Fruit fly (Drosophila melanogaster) whole organism, embryonic: ENCODE results near the gene gro.

Experiments
- Ada2b ChIP-seq: fragments of 200-800 bp; sonication (Bioruptor generic); IDR thresholded peaks from 2 replicates; pipeline ENCODE4 v1.3.6; 2022; ENCODE audit warnings: missing biosample characterization, missing genetic modification characterization
- Aef1 ChIP-seq: fragments of 200-800 bp; sonication (Bioruptor generic); IDR thresholded peaks from 3 replicates; pipeline ENCODE4 v1.3.6; 2022; ENCODE audit warnings: missing biosample characterization, missing genetic modification characterization
- Atf3 ChIP-seq: fragments of 200-800 bp; sonication (Bioruptor generic); optimal IDR thresholded peaks from 3 replicates; lab custom pipeline; 2016; ENCODE audit warnings: missing biosample characterization, missing genetic modification characterization
- Bgb ChIP-seq: fragments of 200-800 bp; sonication (Bioruptor generic); IDR thresholded peaks from 2 replicates; pipeline ENCODE4 v1.3.6; 2022; ENCODE audit warnings: missing biosample characterization, missing genetic modification characterization; ENCODE audit not compliant: partially characterized antibody
- CG11093 ChIP-seq: fragments of 200-800 bp; sonication (Bioruptor generic); IDR thresholded peaks from 3 replicates; pipeline ENCODE4 v1.3.6; 2022; ENCODE audit warnings: missing biosample characterization, missing genetic modification characterization
- CG12219 ChIP-seq: fragments of 200-800 bp; sonication (Bioruptor generic); optimal IDR thresholded peaks from 3 replicates; lab custom pipeline; 2018; ENCODE audit warnings: missing biosample characterization, mild to moderate bottlenecking, missing genetic modification characterization
- CG13296 ChIP-seq: fragments of 200-800 bp; sonication (Bioruptor generic); optimal IDR thresholded peaks from 3 replicates; lab custom pipeline; 2018; ENCODE audit warnings: missing biosample characterization, mild to moderate bottlenecking, missing genetic modification characterization
- CG14667 ChIP-seq: fragments of 200-800 bp; sonication (Bioruptor generic); IDR thresholded peaks from 2 replicates; pipeline ENCODE4 v1.3.6; 2022; ENCODE audit warnings: missing biosample characterization, missing genetic modification characterization
- CG15011 ChIP-seq: fragments of 200-800 bp; sonication (Bioruptor generic); optimal IDR thresholded peaks from 3 replicates; lab custom pipeline; 2018; ENCODE audit warnings: missing biosample characterization, mild to moderate bottlenecking, missing genetic modification characterization
- CG1529 ChIP-seq: fragments of 200-800 bp; sonication (Bioruptor generic); optimal IDR thresholded peaks from 3 replicates; lab custom pipeline; 2018; ENCODE audit warnings: missing biosample characterization, missing genetic modification characterization
- CG15601 ChIP-seq: fragments of 200-800 bp; sonication (Bioruptor generic); optimal IDR thresholded peaks from 3 replicates; lab custom pipeline; 2019; ENCODE audit warnings: missing biosample characterization, mild to moderate bottlenecking, missing genetic modification characterization, moderate library complexity
- CG16813 ChIP-seq: fragments of 200-800 bp; sonication (Bioruptor generic); IDR thresholded peaks from 3 replicates; pipeline ENCODE4 v1.3.6; 2022; ENCODE audit warnings: missing biosample characterization, missing genetic modification characterization; ENCODE audit not compliant: partially characterized antibody
- CG17186 ChIP-seq: fragments of 200-800 bp; sonication (Bioruptor generic); optimal IDR thresholded peaks from 3 replicates; lab custom pipeline; 2017; ENCODE audit warnings: missing biosample characterization, missing genetic modification reagents, missing genetic modification characterization
- CG17328 ChIP-seq: fragments of 200-800 bp; sonication (Bioruptor generic); IDR thresholded peaks from 2 replicates; pipeline ENCODE4 v1.3.6; 2022; ENCODE audit warnings: missing biosample characterization, missing genetic modification characterization
- CG2875 ChIP-seq: fragments of 200-800 bp; sonication (Bioruptor generic); optimal IDR thresholded peaks from 2 replicates; lab custom pipeline; 2017; ENCODE audit warnings: missing biosample characterization, mild to moderate bottlenecking, missing genetic modification characterization, missing genetic modification reagents
- CG31388 ChIP-seq: fragments of 200-800 bp; sonication (Bioruptor generic); optimal IDR thresholded peaks from 2 replicates; lab custom pipeline; 2016; ENCODE audit warnings: missing biosample characterization, missing genetic modification characterization
- CG4617 ChIP-seq: fragments of 200-800 bp; sonication (Bioruptor generic); optimal IDR thresholded peaks from 3 replicates; lab custom pipeline; 2016; ENCODE audit warnings: missing biosample characterization, missing genetic modification characterization, borderline replicate concordance
- CG5180 ChIP-seq: fragments of 200-800 bp; sonication (Bioruptor generic); optimal IDR thresholded peaks from 3 replicates; lab custom pipeline; 2017; ENCODE audit warnings: missing biosample characterization, missing genetic modification characterization, mild to moderate bottlenecking, moderate library complexity, missing genetic modification reagents
- CG9609 ChIP-seq: fragments of 200-800 bp; sonication (Bioruptor generic); optimal IDR thresholded peaks from 3 replicates; lab custom pipeline; 2016; ENCODE audit warnings: missing biosample characterization, missing genetic modification characterization
- D ChIP-seq, 2 experiments: fragments of 200-800 bp in 1 of 2; fragments of >200 bp in 1 of 2; sonication (Bioruptor generic) in 1 of 2; optimal IDR thresholded peaks; 2 replicates in 1 of 2; 3 replicates in 1 of 2; lab custom pipeline; 2017; ENCODE audit warnings: mild to moderate bottlenecking in 1 of 2, missing biosample characterization in 1 of 2, missing genetic modification characterization in 1 of 2, missing genetic modification reagents in 1 of 2
- Dek ChIP-seq: fragments of 200-800 bp; sonication (Bioruptor generic); optimal IDR thresholded peaks from 3 replicates; lab custom pipeline; 2019; ENCODE audit warnings: missing biosample characterization, mild to moderate bottlenecking, missing genetic modification characterization, moderate library complexity
- Eip74EF ChIP-seq, 2 experiments: fragments of 200-800 bp in 1 of 2; fragments of >200 bp in 1 of 2; sonication (Bioruptor generic) in 1 of 2; optimal IDR thresholded peaks; 2 replicates each; lab custom pipeline; 2017 to 2019; ENCODE audit warnings: missing biosample characterization in 2 of 2, missing genetic modification characterization in 2 of 2, mild to moderate bottlenecking in 1 of 2, moderate library complexity in 1 of 2
- Fer1 ChIP-seq: fragments of 200-800 bp; sonication (Bioruptor generic); optimal IDR thresholded peaks from 2 replicates; lab custom pipeline; 2017; ENCODE audit warnings: missing biosample characterization, mild to moderate bottlenecking, missing genetic modification characterization
- Hr51 ChIP-seq, 2 experiments: fragments of 200-800 bp; sonication (Bioruptor generic); optimal IDR thresholded peaks; 2 replicates in 1 of 2; 3 replicates in 1 of 2; lab custom pipeline; 2016 to 2018; ENCODE audit warnings: missing biosample characterization in 2 of 2, missing genetic modification characterization in 2 of 2, mild to moderate bottlenecking in 1 of 2, moderate library complexity in 1 of 2
- MESR4 ChIP-seq: fragments of 200-800 bp; sonication (Bioruptor generic); optimal IDR thresholded peaks from 2 replicates; lab custom pipeline; 2018; ENCODE audit warnings: missing biosample characterization, mild to moderate bottlenecking, missing genetic modification characterization, moderate library complexity
- Nf-YC ChIP-seq: fragments of 200-800 bp; optimal IDR thresholded peaks from 3 replicates; lab custom pipeline; 2019; ENCODE audit warnings: missing biosample characterization, mild to moderate bottlenecking, missing genetic modification characterization, moderate library complexity
- Oaz ChIP-seq: fragments of 200-800 bp; sonication (Bioruptor generic); IDR thresholded peaks from 2 replicates; pipeline ENCODE4 v1.3.6; 2022; ENCODE audit warnings: missing biosample characterization, missing genetic modification characterization
- Oli ChIP-seq: fragments of 200-800 bp; sonication (Bioruptor generic); optimal IDR thresholded peaks from 2 replicates; lab custom pipeline; 2018; ENCODE audit warnings: missing biosample characterization, mild to moderate bottlenecking, missing genetic modification characterization, moderate library complexity
- Opbp ChIP-seq: fragments of 200-800 bp; sonication (Bioruptor generic); IDR thresholded peaks from 3 replicates; pipeline ENCODE4 v1.3.6; 2022; ENCODE audit warnings: missing biosample characterization, missing genetic modification characterization; ENCODE audit not compliant: partially characterized antibody
- Sin3A ChIP-seq: fragments of >200 bp; optimal IDR thresholded peaks from 2 replicates; lab custom pipeline; 2018
- Xbp1 ChIP-seq: fragments of 200-800 bp; sonication (Bioruptor generic); optimal IDR thresholded peaks from 3 replicates; lab custom pipeline; 2016; ENCODE audit warnings: missing biosample characterization, mild to moderate bottlenecking, missing genetic modification characterization
- YL-1 ChIP-seq: fragments of 200-800 bp; sonication (Bioruptor generic); optimal IDR thresholded peaks from 3 replicates; lab custom pipeline; 2017; ENCODE audit warnings: missing biosample characterization, mild to moderate bottlenecking, missing genetic modification characterization
- ase ChIP-seq: fragments of 200-800 bp; sonication (Bioruptor generic); IDR thresholded peaks from 3 replicates; pipeline ENCODE4 v1.3.6; 2022; ENCODE audit warnings: missing biosample characterization, missing genetic modification characterization
- bbx ChIP-seq: fragments of 200-800 bp; sonication (Bioruptor generic); IDR thresholded peaks from 2 replicates; pipeline ENCODE4 v1.3.6; 2022; ENCODE audit warnings: missing biosample characterization, missing genetic modification characterization; ENCODE audit not compliant: partially characterized antibody
- chn ChIP-seq: fragments of 200-800 bp; sonication (Bioruptor generic); optimal IDR thresholded peaks from 2 replicates; lab custom pipeline; 2016; ENCODE audit warnings: missing biosample characterization, missing genetic modification characterization
- dm ChIP-seq: fragments of 200-800 bp; sonication (Bioruptor generic); optimal IDR thresholded peaks from 3 replicates; lab custom pipeline; 2016; ENCODE audit warnings: missing biosample characterization, missing genetic modification characterization
- exex ChIP-seq: fragments of 200-800 bp; sonication (Bioruptor generic); optimal IDR thresholded peaks from 4 replicates; lab custom pipeline; 2018; ENCODE audit warnings: missing biosample characterization, mild to moderate bottlenecking, missing genetic modification characterization, moderate library complexity
- hbn ChIP-seq: fragments of 200-800 bp; sonication (Bioruptor generic); IDR thresholded peaks from 2 replicates; pipeline ENCODE4 v1.3.6; 2022; ENCODE audit warnings: missing biosample characterization, missing genetic modification characterization; ENCODE audit not compliant: partially characterized antibody
- her ChIP-seq: fragments of 200-800 bp; sonication (Bioruptor generic); optimal IDR thresholded peaks from 2 replicates; lab custom pipeline; 2016; ENCODE audit warnings: missing biosample characterization, missing genetic modification characterization
- inv ChIP-seq: fragments of 200-800 bp; sonication (Bioruptor generic); IDR thresholded peaks from 2 replicates; pipeline ENCODE4 v1.3.6; 2022; ENCODE audit warnings: missing biosample characterization, missing genetic modification characterization; ENCODE audit not compliant: partially characterized antibody
- knrl ChIP-seq: fragments of 200-800 bp; sonication (Bioruptor generic); IDR thresholded peaks from 3 replicates; pipeline ENCODE4 v1.3.6; 2022; ENCODE audit warnings: missing biosample characterization, missing genetic modification characterization; ENCODE audit not compliant: partially characterized antibody
- lov ChIP-seq, 2 experiments: fragments of 200-800 bp in 1 of 2; fragments of >200 bp in 1 of 2; sonication (Bioruptor generic) in 1 of 2; IDR thresholded peaks in 1 of 2; optimal IDR thresholded peaks in 1 of 2; 2 replicates in 1 of 2; 3 replicates in 1 of 2; pipeline versions ENCODE4 v1.3.6 to Lab custom; 2017 to 2022; ENCODE audit warnings: missing biosample characterization in 1 of 2, missing genetic modification characterization in 1 of 2
- nmo ChIP-seq: fragments of 200-800 bp; sonication (Bioruptor generic); optimal IDR thresholded peaks from 2 replicates; lab custom pipeline; 2018; ENCODE audit warnings: missing biosample characterization, mild to moderate bottlenecking, missing genetic modification characterization, moderate library complexity
- pum ChIP-seq: fragments of 200-800 bp; sonication (Bioruptor generic); optimal IDR thresholded peaks from 2 replicates; lab custom pipeline; 2016; ENCODE audit warnings: missing biosample characterization, missing genetic modification characterization
- sim ChIP-seq: fragments of 200-800 bp; sonication (Bioruptor generic); IDR thresholded peaks from 2 replicates; pipeline ENCODE4 v1.3.6; 2022; ENCODE audit warnings: missing biosample characterization, missing genetic modification characterization
- slou ChIP-seq: fragments of 200-800 bp; sonication (Bioruptor generic); optimal IDR thresholded peaks from 3 replicates; lab custom pipeline; 2016; ENCODE audit warnings: missing biosample characterization, missing genetic modification characterization
- slp2 ChIP-seq: fragments of 200-800 bp; sonication (Bioruptor generic); optimal IDR thresholded peaks from 2 replicates; lab custom pipeline; 2016; ENCODE audit warnings: missing biosample characterization, missing genetic modification characterization
- so ChIP-seq: fragments of 200-800 bp; sonication (Bioruptor generic); IDR thresholded peaks from 3 replicates; pipeline ENCODE4 v1.3.6; 2022; ENCODE audit warnings: missing biosample characterization, missing genetic modification characterization
- trh ChIP-seq: fragments of 200-800 bp; sonication (Bioruptor generic); optimal IDR thresholded peaks from 2 replicates; lab custom pipeline; 2016; ENCODE audit warnings: missing biosample characterization, missing genetic modification characterization
- tup ChIP-seq: fragments of 200-800 bp; sonication (Bioruptor generic); optimal IDR thresholded peaks from 2 replicates; lab custom pipeline; 2016; ENCODE audit warnings: missing biosample characterization, mild to moderate bottlenecking, missing genetic modification characterization, moderate library complexity

Gene gro

DNA sequence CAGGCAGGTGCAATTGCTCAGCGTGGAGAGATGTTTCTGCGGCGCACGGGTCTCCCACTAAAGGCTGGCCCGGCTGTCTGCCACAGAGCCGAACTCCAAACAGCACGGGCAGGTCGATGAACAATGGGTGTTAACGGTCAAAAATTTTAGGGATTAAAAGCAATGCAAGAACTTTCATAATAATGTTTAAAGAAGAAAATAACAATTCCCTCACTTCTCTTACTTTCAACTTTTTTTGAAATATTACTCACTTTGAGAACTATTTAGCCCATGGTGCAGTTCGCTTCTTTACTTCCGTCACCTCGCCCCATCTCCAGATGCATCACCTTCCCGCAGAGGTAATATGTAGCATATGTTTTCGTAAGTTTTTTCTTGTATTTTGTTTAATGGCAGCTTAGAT is 30.9 kb downstream of the gro start (continued):
- TF ChIP-seq Aef1 (GFP tag; lab: Robert Waterston, UW), result no peak
- TF ChIP-seq CG5180 (GFP tag; lab: Kevin White, UChicago), result no peak
- no peak for TF ChIP-seq CG17186 (GFP tag; lab: Kevin White, UChicago)
- TF ChIP-seq Fer1 (GFP tag; lab: Kevin White, UChicago), result no peak
- TF ChIP-seq her (GFP tag; lab: Kevin White, UChicago), result no peak
- TF ChIP-seq Ada2b, result peak; percentile 26; the same call in 1 of the 2 replicates
- no peak for TF ChIP-seq Xbp1
- TF ChIP-seq Atf3 (GFP tag; lab: Kevin White, UChicago), result no peak
- TF ChIP-seq ase (GFP tag; lab: Robert Waterston, UW), result no peak
- TF ChIP-seq pum, result no peak
- TF ChIP-seq dm (GFP tag; lab: Kevin White, UChicago), result no peak
- TF ChIP-seq YL-1 (GFP tag; lab: Kevin White, UChicago), result no peak
- no peak for TF ChIP-seq so (GFP tag; lab: Robert Waterston, UW)
- TF ChIP-seq CG1529 (GFP tag; lab: Kevin White, UChicago), result no peak
- TF ChIP-seq lov (optimal IDR thresholded peaks at IDR 0.05; lab: Kevin White, UChicago), result no peak
- TF ChIP-seq lov (GFP tag; IDR thresholded peaks at IDR 0.05; lab: Robert Waterston, UW), result no peak
- TF ChIP-seq CG16813 (GFP tag; lab: Robert Waterston, UW), result no peak
- no peak for TF ChIP-seq CG31388
- TF ChIP-seq CG14667 (GFP tag; lab: Robert Waterston, UW), result peak; percentile 34
- TF ChIP-seq tup (GFP tag; lab: Kevin White, UChicago), result no peak
- no peak for TF ChIP-seq CG12219 (GFP tag; lab: Kevin White, UChicago)
- TF ChIP-seq slou, result no peak
- TF ChIP-seq hbn (GFP tag; lab: Robert Waterston, UW), result no peak
- TF ChIP-seq MESR4, result no peak
- TF ChIP-seq chn (GFP tag; lab: Kevin White, UChicago), result no peak
- TF ChIP-seq CG13296, result no peak
- TF ChIP-seq inv, result no peak
- no peak for TF ChIP-seq Opbp (GFP tag; lab: Robert Waterston, UW)
- no peak for TF ChIP-seq slp2 (GFP tag; lab: Kevin White, UChicago)
- no peak for TF ChIP-seq CG9609
- no peak for TF ChIP-seq bbx (GFP tag; lab: Robert Waterston, UW)
- no peak for TF ChIP-seq Sin3A
- TF ChIP-seq CG11093 (GFP tag; lab: Robert Waterston, UW), result no peak
- TF ChIP-seq trh (GFP tag; lab: Kevin White, UChicago), result no peak
- no peak for TF ChIP-seq CG4617 (GFP tag; lab: Kevin White, UChicago)
- peak; percentile 69 for TF ChIP-seq CG17328 (GFP tag; lab: Robert Waterston, UW)
- TF ChIP-seq Oaz, result no peak
- TF ChIP-seq Dek (tag; lab: Kevin White, UChicago), result no peak
- TF ChIP-seq D (optimal IDR thresholded peaks at IDR 0.05; lab: Kevin White, UChicago), result no peak
- TF ChIP-seq D (GFP tag; optimal IDR thresholded peaks at IDR 0.05; lab: Kevin White, UChicago), result peak; percentile 25
- TF ChIP-seq Eip74EF (GFP tag; optimal IDR thresholded peaks at IDR 0.05; lab: Kevin White, UChicago), result no peak
- no peak for TF ChIP-seq Hr51 (GFP tag; optimal IDR thresholded peaks at IDR 0.05; lab: Kevin White, UChicago)
- TF ChIP-seq Nf-YC (tag; lab: Kevin White, UChicago), result no peak
- no peak for TF ChIP-seq knrl (GFP tag; lab: Robert Waterston, UW)
- no peak for TF ChIP-seq CG15601
- no peak for TF ChIP-seq sim
- TF ChIP-seq CG15011 (GFP tag; lab: Kevin White, UChicago), result no peak
- TF ChIP-seq exex (tag; lab: Kevin White, UChicago), result no peak
- TF ChIP-seq nmo (GFP tag; lab: Kevin White, UChicago), result peak; percentile 32
- no peak for TF ChIP-seq Bgb (GFP tag; lab: Robert Waterston, UW)
- no peak for TF ChIP-seq CG2875 (GFP tag; lab: Kevin White, UChicago)
- TF ChIP-seq Oli (tag; lab: Kevin White, UChicago), result peak; percentile 41
